Fruit fly (Drosophila melanogaster) whole organism, embryonic: ENCODE results near the gene CG13949.

Experiments
- Atf-2 ChIP-seq: fragments of 200-800 bp; sonication (Bioruptor generic); optimal IDR thresholded peaks from 2 replicates; lab custom pipeline; 2016; ENCODE audit warnings: missing biosample characterization, missing genetic modification characterization
- Atf6 ChIP-seq: fragments of 200-800 bp; sonication (Bioruptor generic); IDR thresholded peaks from 2 replicates; pipeline ENCODE4 v1.3.6; 2022; ENCODE audit warnings: missing biosample characterization, missing genetic modification characterization
- CG10565 ChIP-seq: fragments of 200-800 bp; sonication (Bioruptor generic); optimal IDR thresholded peaks from 3 replicates; lab custom pipeline; 2016; ENCODE audit warnings: missing biosample characterization, mild to moderate bottlenecking, missing genetic modification characterization
- CG12104 ChIP-seq: fragments of 200-800 bp; sonication (Bioruptor generic); optimal IDR thresholded peaks from 3 replicates; lab custom pipeline; 2016; ENCODE audit warnings: missing biosample characterization, missing genetic modification characterization
- CG13123 ChIP-seq: fragments of 200-800 bp; sonication (Bioruptor generic); optimal IDR thresholded peaks from 2 replicates; lab custom pipeline; 2016; ENCODE audit warnings: missing biosample characterization, missing genetic modification characterization
- CG15514 ChIP-seq: fragments of 200-800 bp; sonication (Bioruptor generic); optimal IDR thresholded peaks from 3 replicates; lab custom pipeline; 2017; ENCODE audit warnings: missing biosample characterization, missing genetic modification characterization, mild to moderate bottlenecking, moderate library complexity, missing genetic modification reagents
- CG16813 ChIP-seq: fragments of 200-800 bp; sonication (Bioruptor generic); IDR thresholded peaks from 3 replicates; pipeline ENCODE4 v1.3.6; 2022; ENCODE audit warnings: missing biosample characterization, missing genetic modification characterization; ENCODE audit not compliant: partially characterized antibody
- CG2199 ChIP-seq: fragments of 200-800 bp; sonication (Bioruptor generic); IDR thresholded peaks from 3 replicates; pipeline ENCODE4 v1.3.6; 2022; ENCODE audit warnings: missing biosample characterization, missing genetic modification characterization
- CG2712 ChIP-seq: fragments of 200-800 bp; optimal IDR thresholded peaks from 3 replicates; lab custom pipeline; 2019; ENCODE audit warnings: missing biosample characterization, mild to moderate bottlenecking, missing genetic modification characterization, moderate library complexity
- CG2875 ChIP-seq: fragments of 200-800 bp; sonication (Bioruptor generic); optimal IDR thresholded peaks from 2 replicates; lab custom pipeline; 2017; ENCODE audit warnings: missing biosample characterization, mild to moderate bottlenecking, missing genetic modification characterization, missing genetic modification reagents
- CG3407 ChIP-seq: fragments of 200-800 bp; sonication (Bioruptor generic); optimal IDR thresholded peaks from 2 replicates; lab custom pipeline; 2018; ENCODE audit warnings: missing biosample characterization, mild to moderate bottlenecking, missing genetic modification characterization
- CG43689 ChIP-seq: fragments of 200-800 bp; sonication (Bioruptor generic); IDR thresholded peaks from 2 replicates; pipeline ENCODE4 v1.3.6; 2022; ENCODE audit warnings: missing biosample characterization, missing genetic modification characterization
- CG4617 ChIP-seq: fragments of 200-800 bp; sonication (Bioruptor generic); optimal IDR thresholded peaks from 3 replicates; lab custom pipeline; 2016; ENCODE audit warnings: missing biosample characterization, missing genetic modification characterization, borderline replicate concordance
- CG6813 ChIP-seq: fragments of 200-800 bp; sonication (Bioruptor generic); optimal IDR thresholded peaks from 2 replicates; lab custom pipeline; 2017; ENCODE audit warnings: missing biosample characterization, missing genetic modification characterization, mild to moderate bottlenecking, moderate library complexity, missing genetic modification reagents
- CG8359 ChIP-seq: fragments of 200-800 bp; sonication (Bioruptor generic); optimal IDR thresholded peaks from 2 replicates; lab custom pipeline; 2017; ENCODE audit warnings: missing biosample characterization, mild to moderate bottlenecking, missing genetic modification characterization, borderline replicate concordance
- CG8944 ChIP-seq: fragments of 200-800 bp; sonication (Bioruptor generic); optimal IDR thresholded peaks from 3 replicates; lab custom pipeline; 2016; ENCODE audit warnings: missing biosample characterization, missing genetic modification characterization
- CTCF ChIP-seq: fragments of 200-800 bp; sonication (Bioruptor generic); optimal IDR thresholded peaks from 2 replicates; lab custom pipeline; 2017; ENCODE audit warnings: missing biosample characterization, mild to moderate bottlenecking, missing genetic modification characterization, moderate library complexity
- Dfd ChIP-seq, 2 experiments: fragments of >200 bp; optimal IDR thresholded peaks; 2 replicates each; lab custom pipeline; 2017; ENCODE audit warnings: missing biosample characterization in 2 of 2, missing genetic modification characterization in 2 of 2
- Ets97D ChIP-seq: fragments of 200-800 bp; sonication (Bioruptor generic); optimal IDR thresholded peaks from 3 replicates; lab custom pipeline; 2016; ENCODE audit warnings: missing biosample characterization, missing genetic modification characterization
- H15 ChIP-seq: fragments of 200-800 bp; sonication (Bioruptor generic); IDR thresholded peaks from 3 replicates; pipeline ENCODE4 v1.3.6; 2022; ENCODE audit warnings: missing biosample characterization, missing genetic modification characterization
- HLH3B ChIP-seq: fragments of 200-800 bp; sonication (Bioruptor generic); IDR thresholded peaks from 2 replicates; pipeline ENCODE4 v1.3.6; 2022; ENCODE audit warnings: missing biosample characterization, missing genetic modification characterization
- Hand ChIP-seq: fragments of 200-800 bp; sonication (Bioruptor generic); optimal IDR thresholded peaks from 2 replicates; lab custom pipeline; 2017; ENCODE audit warnings: mild to moderate bottlenecking, missing biosample characterization, missing genetic modification reagents, missing genetic modification characterization
- MESR4 ChIP-seq: fragments of 200-800 bp; sonication (Bioruptor generic); optimal IDR thresholded peaks from 2 replicates; lab custom pipeline; 2018; ENCODE audit warnings: missing biosample characterization, mild to moderate bottlenecking, missing genetic modification characterization, moderate library complexity
- Max ChIP-seq: fragments of 200-800 bp; sonication (Bioruptor generic); optimal IDR thresholded peaks from 2 replicates; lab custom pipeline; 2016; ENCODE audit warnings: missing biosample characterization, mild to moderate bottlenecking, missing genetic modification characterization
- Mrtf ChIP-seq: fragments of 200-800 bp; sonication (Bioruptor generic); IDR thresholded peaks from 3 replicates; pipeline ENCODE4 v1.3.6; 2022; ENCODE audit warnings: missing biosample characterization, missing genetic modification characterization
- Neu2 ChIP-seq: fragments of 200-800 bp; sonication (Bioruptor generic); optimal IDR thresholded peaks from 3 replicates; lab custom pipeline; 2016; ENCODE audit warnings: missing biosample characterization, missing genetic modification characterization, borderline replicate concordance
- Oli ChIP-seq: fragments of 200-800 bp; sonication (Bioruptor generic); optimal IDR thresholded peaks from 2 replicates; lab custom pipeline; 2018; ENCODE audit warnings: missing biosample characterization, mild to moderate bottlenecking, missing genetic modification characterization, moderate library complexity
- Spps ChIP-seq: fragments of 200-800 bp; sonication (Bioruptor generic); optimal IDR thresholded peaks from 2 replicates; lab custom pipeline; 2018; ENCODE audit warnings: missing biosample characterization, mild to moderate bottlenecking, missing genetic modification characterization
- Tbp ChIP-seq: fragments of >200 bp; optimal IDR thresholded peaks from 2 replicates; lab custom pipeline; 2018; ENCODE audit warnings: missing biosample characterization, missing genetic modification characterization
- br ChIP-seq: fragments of >200 bp; optimal IDR thresholded peaks from 2 replicates; lab custom pipeline; 2017
- chm ChIP-seq: fragments of 200-800 bp; sonication (Bioruptor generic); IDR thresholded peaks from 2 replicates; pipeline ENCODE4 v1.3.6; 2022; ENCODE audit warnings: missing biosample characterization, missing genetic modification characterization
- ci ChIP-seq: fragments of 200-800 bp; sonication (Bioruptor generic); IDR thresholded peaks from 3 replicates; pipeline ENCODE4 v1.3.6; 2022; ENCODE audit warnings: missing biosample characterization, missing genetic modification characterization
- crc ChIP-seq: fragments of 200-800 bp; sonication (Bioruptor generic); optimal IDR thresholded peaks from 2 replicates; lab custom pipeline; 2016; ENCODE audit warnings: missing biosample characterization, missing genetic modification characterization
- ems ChIP-seq: fragments of 200-800 bp; sonication (Bioruptor generic); optimal IDR thresholded peaks from 3 replicates; lab custom pipeline; 2016; ENCODE audit warnings: missing biosample characterization, missing genetic modification characterization
- h ChIP-seq: fragments of >200 bp; optimal IDR thresholded peaks from 2 replicates; lab custom pipeline; 2017
- hb ChIP-seq: fragments of 200-800 bp; sonication (Bioruptor generic); IDR thresholded peaks from 3 replicates; pipeline ENCODE4 v1.3.6; 2022; ENCODE audit warnings: missing biosample characterization, missing genetic modification characterization; ENCODE audit not compliant: partially characterized antibody
- kay ChIP-seq: fragments of 200-800 bp; sonication (Bioruptor generic); optimal IDR thresholded peaks from 2 replicates; lab custom pipeline; 2016; ENCODE audit warnings: missing biosample characterization, missing genetic modification characterization
- mld ChIP-seq: fragments of 200-800 bp; sonication (Bioruptor generic); IDR thresholded peaks from 3 replicates; pipeline ENCODE4 v1.3.6; 2022; ENCODE audit warnings: missing biosample characterization, missing genetic modification characterization; ENCODE audit not compliant: partially characterized antibody
- nerfin-2 ChIP-seq: fragments of 200-800 bp; sonication (Bioruptor generic); IDR thresholded peaks from 2 replicates; pipeline ENCODE4 v1.3.6; 2022; ENCODE audit warnings: missing biosample characterization, missing genetic modification characterization; ENCODE audit not compliant: partially characterized antibody
- pita ChIP-seq: fragments of 200-800 bp; sonication (Bioruptor generic); optimal IDR thresholded peaks from 2 replicates; lab custom pipeline; 2017; ENCODE audit warnings: missing biosample characterization, mild to moderate bottlenecking, missing genetic modification characterization
- salm ChIP-seq: fragments of 200-800 bp; sonication (Bioruptor generic); optimal IDR thresholded peaks from 2 replicates; lab custom pipeline; 2018; ENCODE audit warnings: missing biosample characterization, mild to moderate bottlenecking, missing genetic modification characterization
- seq ChIP-seq: fragments of 200-800 bp; sonication (Bioruptor generic); IDR thresholded peaks from 2 replicates; pipeline ENCODE4 v1.3.6; 2022; ENCODE audit warnings: missing biosample characterization, missing genetic modification characterization
- sima ChIP-seq: fragments of 200-800 bp; sonication (Bioruptor generic); optimal IDR thresholded peaks from 2 replicates; lab custom pipeline; 2016; ENCODE audit warnings: missing biosample characterization, missing genetic modification characterization
- slou ChIP-seq: fragments of 200-800 bp; sonication (Bioruptor generic); optimal IDR thresholded peaks from 3 replicates; lab custom pipeline; 2016; ENCODE audit warnings: missing biosample characterization, missing genetic modification characterization
- sna ChIP-seq: fragments of 200-800 bp; sonication (Bioruptor generic); IDR thresholded peaks from 2 replicates; pipeline ENCODE4 v1.3.6; 2022; ENCODE audit warnings: missing biosample characterization, missing genetic modification characterization; ENCODE audit not compliant: partially characterized antibody
- ssp ChIP-seq: fragments of 200-800 bp; sonication (Bioruptor generic); IDR thresholded peaks from 2 replicates; pipeline ENCODE4 v1.3.6; 2022; ENCODE audit warnings: missing biosample characterization, missing genetic modification characterization
- toy ChIP-seq: fragments of 200-800 bp; sonication (Bioruptor generic); IDR thresholded peaks from 2 replicates; pipeline ENCODE4 v1.3.6; 2022; ENCODE audit warnings: missing biosample characterization, missing genetic modification characterization
- tup ChIP-seq: fragments of 200-800 bp; sonication (Bioruptor generic); optimal IDR thresholded peaks from 2 replicates; lab custom pipeline; 2016; ENCODE audit warnings: missing biosample characterization, mild to moderate bottlenecking, missing genetic modification characterization, moderate library complexity
- twi ChIP-seq: fragments of 200-800 bp; optimal IDR thresholded peaks from 2 replicates; lab custom pipeline; 2019; ENCODE audit warnings: missing biosample characterization, mild to moderate bottlenecking, missing genetic modification characterization, moderate library complexity
- wek ChIP-seq: fragments of 200-800 bp; sonication (Bioruptor generic); optimal IDR thresholded peaks from 3 replicates; lab custom pipeline; 2018; ENCODE audit warnings: missing biosample characterization, mild to moderate bottlenecking, missing genetic modification characterization, moderate library complexity
- z ChIP-seq: fragments of 200-800 bp; sonication (Bioruptor generic); IDR thresholded peaks from 3 replicates; pipeline ENCODE4 v1.3.6; 2022; ENCODE audit warnings: missing biosample characterization, missing genetic modification characterization

The CG13949 gene

dm6 chr2L:867899-868605 lies 12.9 kb downstream of the CG13949 start, which contains the start of gene aru (continued):
- TF ChIP-seq kay (GFP tag; lab: Kevin White, UChicago): no peak
- no peak for TF ChIP-seq Ets97D (GFP tag; lab: Kevin White, UChicago)
- no peak for TF ChIP-seq ems (GFP tag; lab: Kevin White, UChicago)
- TF ChIP-seq sna (GFP tag; lab: Robert Waterston, UW): no peak
- TF ChIP-seq CG8359 (GFP tag; lab: Kevin White, UChicago): no peak
- no peak for TF ChIP-seq CG6813
- no peak for TF ChIP-seq Dfd (GFP tag; optimal IDR thresholded peaks at IDR 0.05; lab: Kevin White, UChicago)
- TF ChIP-seq mld (GFP tag; lab: Robert Waterston, UW): no peak
- TF ChIP-seq CG12104 (GFP tag; lab: Kevin White, UChicago): no peak
- TF ChIP-seq twi: no peak
- no peak for TF ChIP-seq CG2199 (GFP tag; lab: Robert Waterston, UW)
- TF ChIP-seq tup: no peak
- TF ChIP-seq Neu2: no peak
- TF ChIP-seq Atf-2 (GFP tag; lab: Kevin White, UChicago): no peak
- peak; percentile 25 for TF ChIP-seq CG3407 (GFP tag; lab: Kevin White, UChicago)
- 0 out of 2 replicates have a peak, but pooled peaks have one; percentile 37 for TF ChIP-seq nerfin-2 (GFP tag; lab: Robert Waterston, UW)
- no peak for TF ChIP-seq CG2875 (GFP tag; lab: Kevin White, UChicago)
- no peak for TF ChIP-seq CG8944 (GFP tag; lab: Kevin White, UChicago)
- TF ChIP-seq wek (GFP tag; lab: Kevin White, UChicago): peak; percentile 16
- TF ChIP-seq Tbp (GFP tag; lab: Kevin White, UChicago): no peak
- peak; percentile 53; the same call in 1 of the 2 replicates for TF ChIP-seq chm
- TF ChIP-seq Oli (tag; lab: Kevin White, UChicago): peak; percentile 11
- TF ChIP-seq slou (GFP tag; lab: Kevin White, UChicago): no peak
- no peak for TF ChIP-seq crc (GFP tag; lab: Kevin White, UChicago)
- TF ChIP-seq CG43689 (GFP tag; lab: Robert Waterston, UW): no peak
- no peak for TF ChIP-seq hb
- no peak for TF ChIP-seq CG16813 (GFP tag; lab: Robert Waterston, UW)
- no peak for TF ChIP-seq Max
- no peak for TF ChIP-seq CG13123
- peak; percentile 3 for TF ChIP-seq CTCF (GFP tag; lab: Kevin White, UChicago)
- no peak for TF ChIP-seq Mrtf (GFP tag; lab: Robert Waterston, UW)
- peak; percentile 55 for TF ChIP-seq CG2712 (tag; lab: Kevin White, UChicago)
- no peak for TF ChIP-seq HLH3B
- TF ChIP-seq salm (tag; lab: Kevin White, UChicago): no peak
- 0 out of 2 replicates have a peak, but pooled peaks have one; percentile 15 for TF ChIP-seq seq (GFP tag; lab: Robert Waterston, UW)
- no peak for TF ChIP-seq pita (GFP tag; lab: Kevin White, UChicago)
- TF ChIP-seq Atf6: peak; percentile 75
- no peak for TF ChIP-seq h (lab: Kevin White, UChicago)
- TF ChIP-seq sima (GFP tag; lab: Kevin White, UChicago): no peak
- TF ChIP-seq ssp (GFP tag; lab: Robert Waterston, UW): no peak
- TF ChIP-seq H15 (GFP tag; lab: Robert Waterston, UW): no peak
- TF ChIP-seq Hand: peak; percentile 9
- TF ChIP-seq toy (GFP tag; lab: Robert Waterston, UW): no peak
- no peak for TF ChIP-seq CG4617 (GFP tag; lab: Kevin White, UChicago)
- no peak for TF ChIP-seq br (lab: Kevin White, UChicago)
- no peak for TF ChIP-seq CG10565 (GFP tag; lab: Kevin White, UChicago)
- TF ChIP-seq ci (GFP tag; lab: Robert Waterston, UW): peak; percentile 72
- peak; percentile 21 for TF ChIP-seq CG15514 (GFP tag; lab: Kevin White, UChicago)
- peak; percentile 87 for TF ChIP-seq z
- TF ChIP-seq MESR4: no peak
- no peak for TF ChIP-seq Spps (tag; lab: Kevin White, UChicago)
